Fruit fly (Drosophila melanogaster) whole organism, embryonic: ENCODE data around the gene Coa8.

Experiments used
- Atf3 ChIP-seq: fragments of 200-800 bp; sonication (Bioruptor generic); optimal IDR thresholded peaks from 3 replicates; lab custom pipeline; 2016; ENCODE audit warnings: missing biosample characterization, missing genetic modification characterization
- CG10462 ChIP-seq: fragments of 200-800 bp; sonication (Bioruptor generic); optimal IDR thresholded peaks from 2 replicates; lab custom pipeline; 2016; ENCODE audit warnings: missing biosample characterization, missing genetic modification characterization
- CG12155 ChIP-seq: fragments of 200-800 bp; sonication (Bioruptor generic); optimal IDR thresholded peaks from 3 replicates; lab custom pipeline; 2016; ENCODE audit warnings: missing biosample characterization, missing genetic modification characterization
- CG13123 ChIP-seq: fragments of 200-800 bp; sonication (Bioruptor generic); optimal IDR thresholded peaks from 2 replicates; lab custom pipeline; 2016; ENCODE audit warnings: missing biosample characterization, missing genetic modification characterization
- CG13296 ChIP-seq: fragments of 200-800 bp; sonication (Bioruptor generic); optimal IDR thresholded peaks from 3 replicates; lab custom pipeline; 2018; ENCODE audit warnings: missing biosample characterization, mild to moderate bottlenecking, missing genetic modification characterization
- CG13894 ChIP-seq: fragments of 200-800 bp; sonication (Bioruptor generic); optimal IDR thresholded peaks from 3 replicates; lab custom pipeline; 2018; ENCODE audit warnings: missing biosample characterization, mild to moderate bottlenecking, missing genetic modification characterization, moderate library complexity
- CG14965 ChIP-seq: fragments of 200-800 bp; sonication (Bioruptor generic); optimal IDR thresholded peaks from 2 replicates; lab custom pipeline; 2016; ENCODE audit warnings: missing biosample characterization, missing genetic modification characterization, borderline replicate concordance
- CG15479 ChIP-seq: fragments of 200-800 bp; sonication (Bioruptor generic); optimal IDR thresholded peaks from 3 replicates; lab custom pipeline; 2019; ENCODE audit warnings: missing biosample characterization, mild to moderate bottlenecking, missing genetic modification characterization, moderate library complexity
- CG1603 ChIP-seq: fragments of 200-800 bp; sonication (Bioruptor generic); optimal IDR thresholded peaks from 2 replicates; lab custom pipeline; 2019; ENCODE audit warnings: missing biosample characterization, mild to moderate bottlenecking, missing genetic modification characterization, moderate library complexity
- CG2120 ChIP-seq: fragments of 200-800 bp; sonication (Bioruptor generic); optimal IDR thresholded peaks from 3 replicates; lab custom pipeline; 2016; ENCODE audit warnings: missing biosample characterization, missing genetic modification characterization
- CG2202 ChIP-seq: fragments of 200-800 bp; sonication (Bioruptor generic); optimal IDR thresholded peaks from 2 replicates; lab custom pipeline; 2018; ENCODE audit warnings: missing biosample characterization, mild to moderate bottlenecking, missing genetic modification characterization
- CG3065 ChIP-seq: fragments of 200-800 bp; sonication (Bioruptor generic); optimal IDR thresholded peaks from 2 replicates; lab custom pipeline; 2016; ENCODE audit warnings: missing biosample characterization, missing genetic modification characterization
- CG3163 ChIP-seq: fragments of 200-800 bp; sonication (Bioruptor generic); optimal IDR thresholded peaks from 3 replicates; lab custom pipeline; 2016; ENCODE audit warnings: missing biosample characterization, missing genetic modification characterization
- CG33213 ChIP-seq: fragments of 200-800 bp; sonication (Bioruptor generic); optimal IDR thresholded peaks from 3 replicates; lab custom pipeline; 2016; ENCODE audit warnings: missing biosample characterization, missing genetic modification characterization
- CG34224 ChIP-seq: fragments of 200-800 bp; sonication (Bioruptor generic); IDR thresholded peaks from 3 replicates; pipeline ENCODE4 v1.3.6; 2022; ENCODE audit warnings: missing biosample characterization, missing genetic modification characterization; ENCODE audit not compliant: partially characterized antibody
- CG5953 ChIP-seq: fragments of 200-800 bp; sonication (Bioruptor generic); IDR thresholded peaks from 2 replicates; pipeline ENCODE4 v1.3.6; 2022; ENCODE audit warnings: missing biosample characterization, missing genetic modification characterization
- CG7786 ChIP-seq: fragments of 200-800 bp; sonication (Bioruptor generic); optimal IDR thresholded peaks from 2 replicates; lab custom pipeline; 2016; ENCODE audit warnings: missing biosample characterization, missing genetic modification characterization
- CG7839 ChIP-seq: fragments of 200-800 bp; sonication (Bioruptor generic); optimal IDR thresholded peaks from 3 replicates; lab custom pipeline; 2018; ENCODE audit warnings: missing biosample characterization, mild to moderate bottlenecking, missing genetic modification characterization, moderate library complexity
- CG7963 ChIP-seq: fragments of 200-800 bp; sonication (Bioruptor generic); IDR thresholded peaks from 3 replicates; pipeline ENCODE4 v1.3.6; 2022; ENCODE audit warnings: missing biosample characterization, missing genetic modification characterization; ENCODE audit not compliant: partially characterized antibody
- CG8924 ChIP-seq: fragments of 200-800 bp; optimal IDR thresholded peaks from 3 replicates; lab custom pipeline; 2019; ENCODE audit warnings: missing biosample characterization, mild to moderate bottlenecking, missing genetic modification characterization, moderate library complexity
- CG9932 ChIP-seq: fragments of 200-800 bp; sonication (Bioruptor generic); IDR thresholded peaks from 2 replicates; pipeline ENCODE4 v1.3.6; 2022; ENCODE audit warnings: missing biosample characterization, missing genetic modification characterization
- CTCF ChIP-seq: fragments of 200-800 bp; sonication (Bioruptor generic); optimal IDR thresholded peaks from 2 replicates; lab custom pipeline; 2017; ENCODE audit warnings: missing biosample characterization, mild to moderate bottlenecking, missing genetic modification characterization, moderate library complexity
- CkIIα-i1 ChIP-seq: fragments of 200-800 bp; sonication (Bioruptor generic); IDR thresholded peaks from 2 replicates; pipeline ENCODE4 v1.3.6; 2022; ENCODE audit warnings: missing biosample characterization, missing genetic modification characterization
- Fer2 ChIP-seq: fragments of 200-800 bp; sonication (Bioruptor generic); optimal IDR thresholded peaks from 2 replicates; lab custom pipeline; 2018; ENCODE audit warnings: missing biosample characterization, mild to moderate bottlenecking, missing genetic modification characterization, moderate library complexity
- MBD-R2 ChIP-seq: fragments of 200-800 bp; sonication (Bioruptor generic); IDR thresholded peaks from 2 replicates; pipeline ENCODE4 v1.3.6; 2022; ENCODE audit warnings: missing biosample characterization, missing genetic modification characterization
- Myb ChIP-seq: fragments of 200-800 bp; sonication (Bioruptor generic); optimal IDR thresholded peaks from 2 replicates; lab custom pipeline; 2016; ENCODE audit warnings: missing biosample characterization, missing genetic modification characterization
- Oli ChIP-seq: fragments of 200-800 bp; sonication (Bioruptor generic); optimal IDR thresholded peaks from 2 replicates; lab custom pipeline; 2018; ENCODE audit warnings: missing biosample characterization, mild to moderate bottlenecking, missing genetic modification characterization, moderate library complexity
- Ravus ChIP-seq: fragments of 200-800 bp; sonication (Bioruptor generic); IDR thresholded peaks from 2 replicates; pipeline ENCODE4 v1.3.6; 2022; ENCODE audit warnings: missing biosample characterization, missing genetic modification characterization
- Tbp ChIP-seq: fragments of >200 bp; optimal IDR thresholded peaks from 2 replicates; lab custom pipeline; 2018; ENCODE audit warnings: missing biosample characterization, missing genetic modification characterization
- ab ChIP-seq: fragments of 200-800 bp; sonication (Bioruptor generic); optimal IDR thresholded peaks from 2 replicates; lab custom pipeline; 2016; ENCODE audit warnings: missing biosample characterization, missing genetic modification characterization
- al ChIP-seq: fragments of 200-800 bp; sonication (Bioruptor generic); IDR thresholded peaks from 2 replicates; pipeline ENCODE4 v1.3.6; 2022; ENCODE audit warnings: missing biosample characterization, missing genetic modification characterization
- dmrt99B ChIP-seq: fragments of 200-800 bp; sonication (Bioruptor generic); optimal IDR thresholded peaks from 2 replicates; lab custom pipeline; 2018; ENCODE audit warnings: missing biosample characterization, mild to moderate bottlenecking, missing genetic modification characterization, moderate library complexity
- emc ChIP-seq: fragments of 200-800 bp; sonication (Bioruptor generic); optimal IDR thresholded peaks from 2 replicates; lab custom pipeline; 2016; ENCODE audit warnings: missing biosample characterization, missing genetic modification characterization
- fd102C ChIP-seq: fragments of 200-800 bp; sonication (Bioruptor generic); optimal IDR thresholded peaks from 2 replicates; lab custom pipeline; 2018; ENCODE audit warnings: missing biosample characterization, mild to moderate bottlenecking, missing genetic modification characterization, moderate library complexity
- fd96Cb ChIP-seq: fragments of 200-800 bp; sonication (Bioruptor generic); optimal IDR thresholded peaks from 2 replicates; lab custom pipeline; 2018; ENCODE audit warnings: missing biosample characterization, mild to moderate bottlenecking, missing genetic modification characterization, moderate library complexity
- gcm2 ChIP-seq: fragments of 200-800 bp; sonication (Bioruptor generic); optimal IDR thresholded peaks from 2 replicates; lab custom pipeline; 2016; ENCODE audit warnings: missing biosample characterization, missing genetic modification characterization
- gsb ChIP-seq: fragments of 200-800 bp; sonication (Bioruptor generic); IDR thresholded peaks from 2 replicates; pipeline ENCODE4 v1.3.6; 2022; ENCODE audit warnings: missing biosample characterization, missing genetic modification characterization
- h ChIP-seq: fragments of >200 bp; optimal IDR thresholded peaks from 2 replicates; lab custom pipeline; 2017
- ham ChIP-seq: fragments of 200-800 bp; sonication (Bioruptor generic); IDR thresholded peaks from 2 replicates; pipeline ENCODE4 v1.3.6; 2022; ENCODE audit warnings: missing biosample characterization, missing genetic modification characterization
- hb ChIP-seq: fragments of 200-800 bp; sonication (Bioruptor generic); IDR thresholded peaks from 3 replicates; pipeline ENCODE4 v1.3.6; 2022; ENCODE audit warnings: missing biosample characterization, missing genetic modification characterization; ENCODE audit not compliant: partially characterized antibody
- mirr ChIP-seq: fragments of 200-800 bp; sonication (Bioruptor generic); optimal IDR thresholded peaks from 3 replicates; lab custom pipeline; 2018; ENCODE audit warnings: missing biosample characterization, mild to moderate bottlenecking, missing genetic modification characterization
- oc ChIP-seq: fragments of 200-800 bp; sonication (Bioruptor generic); optimal IDR thresholded peaks from 2 replicates; lab custom pipeline; 2018; ENCODE audit warnings: missing biosample characterization, mild to moderate bottlenecking, missing genetic modification characterization, moderate library complexity
- pita ChIP-seq: fragments of 200-800 bp; sonication (Bioruptor generic); optimal IDR thresholded peaks from 2 replicates; lab custom pipeline; 2017; ENCODE audit warnings: missing biosample characterization, mild to moderate bottlenecking, missing genetic modification characterization
- pros ChIP-seq: fragments of 200-800 bp; sonication (Bioruptor generic); optimal IDR thresholded peaks from 3 replicates; lab custom pipeline; 2019; ENCODE audit warnings: missing biosample characterization, mild to moderate bottlenecking, missing genetic modification characterization, moderate library complexity
- sna ChIP-seq: fragments of 200-800 bp; sonication (Bioruptor generic); IDR thresholded peaks from 2 replicates; pipeline ENCODE4 v1.3.6; 2022; ENCODE audit warnings: missing biosample characterization, missing genetic modification characterization; ENCODE audit not compliant: partially characterized antibody
- sug ChIP-seq: fragments of 200-800 bp; optimal IDR thresholded peaks from 2 replicates; lab custom pipeline; 2019; ENCODE audit warnings: missing biosample characterization, mild to moderate bottlenecking, missing genetic modification characterization, moderate library complexity
- tll ChIP-seq, 2 experiments: fragments of 200-800 bp in 1 of 2; fragments of >200 bp in 1 of 2; sonication (Bioruptor generic) in 1 of 2; optimal IDR thresholded peaks; 2 replicates each; lab custom pipeline; 2017 to 2019; ENCODE audit warnings: missing biosample characterization in 2 of 2, missing genetic modification characterization in 2 of 2, mild to moderate bottlenecking in 1 of 2, moderate library complexity in 1 of 2
- unc-4 ChIP-seq: fragments of 200-800 bp; sonication (Bioruptor generic); IDR thresholded peaks from 2 replicates; pipeline ENCODE4 v1.3.6; 2022; ENCODE audit warnings: missing biosample characterization, missing genetic modification characterization; ENCODE audit not compliant: partially characterized antibody
- vfl ChIP-seq: fragments of 200-800 bp; sonication (Bioruptor generic); optimal IDR thresholded peaks from 2 replicates; lab custom pipeline; 2016; ENCODE audit warnings: missing biosample characterization, missing genetic modification characterization
- zen2 ChIP-seq: fragments of 200-800 bp; sonication (Bioruptor generic); IDR thresholded peaks from 3 replicates; pipeline ENCODE4 v1.3.6; 2022; ENCODE audit warnings: missing biosample characterization, missing genetic modification characterization; ENCODE audit not compliant: partially characterized antibody
- zfh2 ChIP-seq: fragments of 200-800 bp; sonication (Bioruptor generic); optimal IDR thresholded peaks from 2 replicates; lab custom pipeline; 2016; ENCODE audit warnings: missing biosample characterization, missing genetic modification characterization

Coa8 gene

DNA sequence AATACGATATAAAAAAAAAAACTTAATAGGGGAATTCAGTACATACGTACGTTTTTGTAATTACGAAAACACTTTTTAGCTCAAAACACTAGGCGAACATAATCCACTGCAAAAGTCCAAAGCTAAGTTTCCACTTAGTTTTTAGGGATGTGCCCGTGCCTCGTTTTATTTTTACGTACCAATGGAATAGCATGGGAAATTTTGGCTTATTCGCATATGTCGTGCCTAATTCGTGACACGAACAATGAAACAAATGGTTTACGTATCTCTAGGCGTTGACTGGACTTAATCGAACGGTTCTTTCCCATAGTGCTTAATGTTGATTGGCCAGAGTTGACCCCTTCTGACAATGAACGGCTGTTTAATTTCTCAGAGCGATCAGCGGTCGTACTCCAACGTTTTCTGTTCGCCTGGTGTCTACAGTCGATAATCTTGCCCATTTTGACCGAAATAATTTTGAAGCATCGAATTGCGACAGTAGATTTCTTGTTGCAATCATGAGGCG lies 424 bp upstream of the Coa8 start, which contains the start of gene CG14818 (continued):
- TF ChIP-seq fd102C (GFP tag; lab: Kevin White, UChicago) (no peak), ham (GFP tag; lab: Robert Waterston, UW) (no peak), CG13296 (peak; percentile 32), emc (GFP tag; lab: Kevin White, UChicago) (peak; percentile 12), CkIIα-i1 (GFP tag; lab: Robert Waterston, UW) (no peak), CG34224 (GFP tag; lab: Robert Waterston, UW) (peak; percentile 89), CG8924 (tag; lab: Kevin White, UChicago) (peak; percentile 6), sna (GFP tag; lab: Robert Waterston, UW) (peak; percentile 86), ab (GFP tag; lab: Kevin White, UChicago) (peak; percentile 53), Oli (tag; lab: Kevin White, UChicago) (peak; percentile 34), CG13894 (tag; lab: Kevin White, UChicago) (peak; percentile 63), CG3163 (GFP tag; lab: Kevin White, UChicago) (peak; percentile 31), CG33213 (peak; percentile 70), Ravus (GFP tag; lab: Robert Waterston, UW) (no peak; the same call in 1 of the 2 replicates), Myb (GFP tag; lab: Kevin White, UChicago) (peak; percentile 47), al (GFP tag; lab: Robert Waterston, UW) (peak; percentile 60; the same call in 1 of the 2 replicates), tll (GFP tag; optimal IDR thresholded peaks at IDR 0.05; lab: Kevin White, UChicago) (peak in 1 of 2 experiments; percentile 27), sug (peak; percentile 31), CG7839 (tag; lab: Kevin White, UChicago) (peak; percentile 66), Tbp (GFP tag; lab: Kevin White, UChicago) (no peak), zfh2 (GFP tag; lab: Kevin White, UChicago) (peak; percentile 72), CG9932 (GFP tag; lab: Robert Waterston, UW) (peak; percentile 78), CG14965 (no peak), dmrt99B (tag; lab: Kevin White, UChicago) (no peak), Atf3 (GFP tag; lab: Kevin White, UChicago) (peak; percentile 46), Fer2 (tag; lab: Kevin White, UChicago) (peak; percentile 45), CG2120 (GFP tag; lab: Kevin White, UChicago) (peak; percentile 67), MBD-R2 (GFP tag; lab: Robert Waterston, UW) (peak; percentile 55), CG1603 (tag; lab: Kevin White, UChicago) (peak; percentile 63), gsb (peak; percentile 44; the same call in 1 of the 2 replicates), CG15479 (GFP tag; lab: Kevin White, UChicago) (no peak), CG7786 (GFP tag; lab: Kevin White, UChicago) (peak; percentile 74), hb (GFP tag; lab: Robert Waterston, UW) (peak; percentile 66), CG3065 (GFP tag; lab: Kevin White, UChicago) (no peak), pita (GFP tag; lab: Kevin White, UChicago) (no peak), pros (no peak), gcm2 (GFP tag; lab: Kevin White, UChicago) (peak; percentile 6), oc (no peak), fd96Cb (tag; lab: Kevin White, UChicago) (peak; percentile 56), CG13123 (GFP tag; lab: Kevin White, UChicago) (no peak), CG5953 (GFP tag; lab: Robert Waterston, UW) (0 out of 2 replicates have a peak, but pooled peaks have one; percentile 31), mirr (GFP tag; lab: Kevin White, UChicago) (peak; percentile 21), CG10462 (peak; percentile 14), CG2202 (tag; lab: Kevin White, UChicago) (no peak), unc-4 (GFP tag; lab: Robert Waterston, UW) (peak; percentile 88), CG12155 (peak; percentile 65), CTCF (GFP tag; lab: Kevin White, UChicago) (no peak), zen2 (peak; percentile 89), CG7963 (GFP tag; lab: Robert Waterston, UW) (peak; percentile 68), h (lab: Kevin White, UChicago) (no peak), vfl (GFP tag; lab: Kevin White, UChicago) (peak; percentile 43)
